Fruit fly (Drosophila melanogaster): ENCODE measurements around the gene CG12680.

DNA sequence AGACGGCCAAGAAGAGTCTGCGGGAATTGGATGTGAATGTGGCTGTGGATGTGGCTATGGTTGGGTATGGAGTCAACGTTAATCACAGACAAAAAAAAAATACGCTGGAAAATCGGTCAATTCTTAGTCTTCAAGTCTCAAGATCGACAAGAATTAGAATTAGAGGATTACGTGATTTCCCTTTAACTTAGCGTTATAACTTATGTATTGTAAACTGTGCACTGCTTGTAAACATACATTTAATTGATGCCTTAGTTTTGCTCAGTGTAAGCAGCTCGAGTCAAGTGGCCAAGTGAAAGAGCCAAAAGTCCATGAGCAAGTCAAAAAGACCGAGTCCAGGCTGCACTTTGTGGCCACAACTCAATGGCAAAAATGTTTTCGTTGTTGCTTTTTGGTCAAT lies 27.3 kb upstream of the CG12680 start:
- TF ChIP-seq cic (GFP tag; optimal IDR thresholded peaks at IDR 0.05) (no peak), Crg-1 (GFP tag; optimal IDR thresholded peaks at IDR 0.05) (no peak), Clk (GFP tag; optimal IDR thresholded peaks at IDR 0.05) (no peak), tj (GFP tag; optimal IDR thresholded peaks at IDR 0.05) (no peak)
